Worm (Caenorhabditis elegans) whole organism, L3 larva: ENCODE data around the gene rpl-5.
A peak's percentile ranks its signal among the peaks of the same experiment; 100 is the strongest.

ENCODE experiments used
- R02D3.7 ChIP-seq: fragments of 150-350 bp; optimal IDR thresholded peaks from 2 replicates; lab custom pipeline; 2014; ENCODE audit warnings: missing biosample characterization, missing genetic modification characterization
- aly-2 ChIP-seq: fragments of 150-350 bp; optimal IDR thresholded peaks from 2 replicates; lab custom pipeline; 2014; ENCODE audit warnings: missing biosample characterization, missing genetic modification characterization
- ama-1 ChIP-seq: fragments of 150-350 bp; optimal IDR thresholded peaks from 2 replicates; lab custom pipeline; 2018
- ceh-16 ChIP-seq: sonication (generic microtip); optimal IDR thresholded peaks from 2 replicates; lab custom pipeline; 2017; ENCODE audit warnings: missing biosample characterization, missing genetic modification characterization
- ceh-28 ChIP-seq: fragments of 150-350 bp; optimal IDR thresholded peaks from 2 replicates; lab custom pipeline; 2014; ENCODE audit warnings: missing biosample characterization, missing genetic modification reagents, missing genetic modification characterization
- ceh-82 ChIP-seq: fragments of 150-350 bp; optimal IDR thresholded peaks from 2 replicates; lab custom pipeline; 2014; ENCODE audit warnings: missing biosample characterization, missing genetic modification characterization
- ceh-9 ChIP-seq: sonication (generic microtip); optimal IDR thresholded peaks from 2 replicates; lab custom pipeline; 2018; ENCODE audit warnings: missing biosample characterization, missing genetic modification characterization
- daf-12 ChIP-seq: fragments of 150-350 bp; optimal IDR thresholded peaks from 2 replicates; lab custom pipeline; 2014; ENCODE audit warnings: missing biosample characterization, missing genetic modification reagents, missing genetic modification characterization
- egl-27 ChIP-seq: sonication (generic microtip); optimal IDR thresholded peaks from 4 replicates; lab custom pipeline; 2017; ENCODE audit warnings: missing biosample characterization, missing genetic modification reagents, missing genetic modification characterization
- egl-5 ChIP-seq: fragments of 150-350 bp; optimal IDR thresholded peaks from 2 replicates; lab custom pipeline; 2017; ENCODE audit warnings: missing biosample characterization, missing genetic modification reagents, missing genetic modification characterization, inconsistent platforms
- elt-1 ChIP-seq: fragments of 150-350 bp; optimal IDR thresholded peaks from 2 replicates; lab custom pipeline; 2014; ENCODE audit warnings: missing biosample characterization, missing genetic modification characterization
- elt-2 ChIP-seq: sonication (generic microtip); optimal IDR thresholded peaks from 2 replicates; lab custom pipeline; 2016; ENCODE audit warnings: missing genetic modification reagents, mild to moderate bottlenecking, missing genetic modification characterization, missing compliant biosample characterization
- elt-3 ChIP-seq, 3 experiments: fragments of 150-350 bp in 1 of 3; sonication (generic microtip) in 2 of 3; optimal IDR thresholded peaks; 2 replicates in 2 of 3; 4 replicates in 1 of 3; lab custom pipeline; 2014 to 2017; ENCODE audit warnings: missing biosample characterization in 3 of 3, missing genetic modification characterization in 3 of 3
- fkh-10 ChIP-seq: sonication (generic microtip); optimal IDR thresholded peaks from 2 replicates; lab custom pipeline; 2017; ENCODE audit warnings: missing biosample characterization, missing genetic modification reagents, missing genetic modification characterization
- fkh-2 ChIP-seq: fragments of 150-350 bp; optimal IDR thresholded peaks from 2 replicates; lab custom pipeline; 2014; ENCODE audit warnings: missing biosample characterization, missing genetic modification reagents, missing genetic modification characterization
- jun-1 ChIP-seq: fragments of 150-350 bp; optimal IDR thresholded peaks from 2 replicates; lab custom pipeline; 2014; ENCODE audit warnings: missing biosample characterization, missing genetic modification reagents, missing genetic modification characterization
- lin-39 ChIP-seq: fragments of 150-350 bp; optimal IDR thresholded peaks from 2 replicates; lab custom pipeline; 2018; ENCODE audit warnings: missing biosample characterization, missing genetic modification reagents, missing genetic modification characterization
- lsy-12 ChIP-seq: sonication (generic microtip); optimal IDR thresholded peaks from 2 replicates; lab custom pipeline; 2016; ENCODE audit warnings: mild to moderate bottlenecking, missing genetic modification characterization, missing compliant biosample characterization
- mml-1 ChIP-seq: fragments of 150-350 bp; sonication (generic microtip); optimal IDR thresholded peaks from 3 replicates; lab custom pipeline; 2014; ENCODE audit warnings: missing biosample characterization, missing genetic modification characterization
- nfya-1 ChIP-seq: sonication (generic microtip); optimal IDR thresholded peaks from 2 replicates; lab custom pipeline; 2017; ENCODE audit warnings: missing genetic modification characterization, mild to moderate bottlenecking, missing compliant biosample characterization, antibody characterized with exemption, moderate library complexity; ENCODE audit not compliant: insufficient read depth
- nhr-11 ChIP-seq: fragments of 150-350 bp; optimal IDR thresholded peaks from 2 replicates; lab custom pipeline; 2014; ENCODE audit warnings: missing biosample characterization, missing genetic modification characterization
- nhr-12 ChIP-seq: fragments of 150-350 bp; optimal IDR thresholded peaks from 2 replicates; lab custom pipeline; 2014; ENCODE audit warnings: missing biosample characterization, missing genetic modification characterization
- nhr-23 ChIP-seq: fragments of 150-350 bp; optimal IDR thresholded peaks from 2 replicates; lab custom pipeline; 2014; ENCODE audit warnings: missing biosample characterization, missing genetic modification reagents, missing genetic modification characterization
- nhr-237 ChIP-seq: fragments of 150-350 bp; optimal IDR thresholded peaks from 2 replicates; lab custom pipeline; 2014; ENCODE audit warnings: missing biosample characterization, missing genetic modification characterization
- nhr-25 ChIP-seq: sonication (generic microtip); optimal IDR thresholded peaks from 2 replicates; lab custom pipeline; 2017; ENCODE audit warnings: missing biosample characterization, missing genetic modification characterization
- nhr-67 ChIP-seq: fragments of 150-350 bp; optimal IDR thresholded peaks from 2 replicates; lab custom pipeline; 2014; ENCODE audit warnings: missing biosample characterization, missing genetic modification characterization
- nhr-76 ChIP-seq: fragments of 150-350 bp; sonication (generic microtip); optimal IDR thresholded peaks from 5 replicates; lab custom pipeline; 2014; ENCODE audit warnings: missing biosample characterization, missing genetic modification characterization
- nhr-77 ChIP-seq: fragments of 150-350 bp; optimal IDR thresholded peaks from 2 replicates; lab custom pipeline; 2014; ENCODE audit warnings: missing biosample characterization, missing genetic modification characterization
- pha-4 ChIP-seq: fragments of 150-350 bp; optimal IDR thresholded peaks from 2 replicates; lab custom pipeline; 2014; ENCODE audit warnings: missing biosample characterization, missing genetic modification reagents, missing genetic modification characterization
- pqm-1 ChIP-seq: fragments of 150-350 bp; optimal IDR thresholded peaks from 2 replicates; lab custom pipeline; 2017; ENCODE audit warnings: missing biosample characterization, missing genetic modification characterization, inconsistent platforms
- tbx-2 ChIP-seq: sonication (generic microtip); optimal IDR thresholded peaks from 2 replicates; lab custom pipeline; 2016; ENCODE audit warnings: mild to moderate bottlenecking, missing genetic modification characterization, missing compliant biosample characterization
- unc-39 ChIP-seq: sonication (generic microtip); optimal IDR thresholded peaks from 4 replicates; lab custom pipeline; 2017; ENCODE audit warnings: missing biosample characterization, missing genetic modification characterization
- unc-62 ChIP-seq: fragments of 150-350 bp; sonication (generic microtip); optimal IDR thresholded peaks from 4 replicates; lab custom pipeline; 2014; ENCODE audit warnings: missing biosample characterization, missing genetic modification reagents, missing genetic modification characterization
- ztf-4 ChIP-seq: fragments of 150-350 bp; optimal IDR thresholded peaks from 2 replicates; lab custom pipeline; 2014; ENCODE audit warnings: missing biosample characterization, missing genetic modification characterization

rpl-5 gene

DNA sequence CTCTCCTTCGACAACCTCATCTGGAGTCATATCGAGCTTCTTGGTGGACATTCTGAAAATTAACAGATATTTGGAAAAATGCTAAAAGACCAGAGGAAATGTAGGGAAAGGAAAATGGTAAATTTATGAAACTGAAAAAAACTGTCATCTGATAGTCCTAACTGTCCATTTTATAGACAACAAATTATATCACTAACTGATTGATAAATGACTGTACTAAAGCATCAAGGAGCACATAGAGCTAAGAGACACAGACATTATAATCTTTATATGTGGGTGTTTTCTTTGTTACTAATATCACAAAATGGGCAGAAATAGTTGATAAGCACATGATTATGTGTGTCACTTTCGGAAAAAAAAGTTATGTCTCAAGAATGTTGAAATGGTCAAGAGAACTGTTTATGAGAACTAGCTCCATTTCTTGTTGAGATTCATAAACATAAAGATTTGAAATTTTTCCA is 2.9 kb upstream of the rpl-5 start, which contains the start of gene F54C9.3:
Gene F54C9.3, minus strand, starts transcription at position 51 of the 461 bp plus-strand sequence.
- no peak for TF ChIP-seq nhr-67 (tag; lab: Kevin White, UChicago)
- no peak for TF ChIP-seq lsy-12 (tag; lab: Kevin White, UChicago)
- no peak for TF ChIP-seq nhr-23 (tag; lab: Kevin White, UChicago)
- peak; percentile 55 for TF ChIP-seq jun-1
- TF ChIP-seq elt-3 (tag; optimal IDR thresholded peaks at IDR 0.05; lab: Kevin White, UChicago) = no peak
- TF ChIP-seq mml-1 (tag; lab: Kevin White, UChicago) = no peak
- no peak for TF ChIP-seq nhr-237 (tag; lab: Kevin White, UChicago)
- TF ChIP-seq fkh-10 (GFP tag; lab: Kevin White, UChicago) = no peak
- no peak for TF ChIP-seq elt-1 (tag; lab: Kevin White, UChicago)
- no peak for TF ChIP-seq egl-5 (tag; lab: Kevin White, UChicago)
- TF ChIP-seq pqm-1 (tag; lab: Kevin White, UChicago) = peak; percentile 98
- TF ChIP-seq elt-2 (tag; lab: Kevin White, UChicago) = peak; percentile 95
- no peak for TF ChIP-seq tbx-2
- no peak for TF ChIP-seq nfya-1 (tag; lab: Kevin White, UChicago)
- TF ChIP-seq pha-4 = peak; percentile 80

- no peak for TF ChIP-seq lsy-12 (tag; lab: Kevin White, UChicago)
- TF ChIP-seq ztf-4 = no peak
- no peak for TF ChIP-seq nhr-77 (tag; lab: Kevin White, UChicago)
- no peak for TF ChIP-seq mml-1 (tag; lab: Kevin White, UChicago)
- TF ChIP-seq aly-2 (tag; lab: Kevin White, UChicago) = no peak
- TF ChIP-seq nhr-11 = no peak
- no peak for TF ChIP-seq lin-39 (tag; lab: Kevin White, UChicago)
These were observed 1.3 kb upstream of the rpl-5 start for ce11 chrII:8568234-8568969.

- no peak for TF ChIP-seq egl-5 (tag; lab: Kevin White, UChicago)
- no peak for TF ChIP-seq nhr-67 (tag; lab: Kevin White, UChicago)
- TF ChIP-seq nhr-11 = no peak
- TF ChIP-seq unc-62 (GFP tag; lab: Kevin White, UChicago) = no peak
- no peak for TF ChIP-seq elt-1 (tag; lab: Kevin White, UChicago)
- TF ChIP-seq nhr-77 (tag; lab: Kevin White, UChicago) = no peak
- TF ChIP-seq pha-4 = no peak
- no peak for TF ChIP-seq nhr-25
- no peak for TF ChIP-seq mml-1 (tag; lab: Kevin White, UChicago)
- TF ChIP-seq fkh-2 (tag; lab: Kevin White, UChicago) = no peak
- TF ChIP-seq daf-12 (tag; lab: Kevin White, UChicago) = no peak
- no peak for TF ChIP-seq unc-39
- no peak for TF ChIP-seq ceh-82
- no peak for TF ChIP-seq egl-27 (tag; lab: Kevin White, UChicago)
- TF ChIP-seq ceh-16 (tag; lab: Kevin White, UChicago) = no peak
- TF ChIP-seq fkh-10 (GFP tag; lab: Kevin White, UChicago) = no peak
- no peak for TF ChIP-seq ceh-9 (tag; lab: Kevin White, UChicago)
- TF ChIP-seq R02D3.7 = no peak
- no peak for TF ChIP-seq ceh-28 (tag; lab: Kevin White, UChicago)
- TF ChIP-seq nhr-12 = no peak
These were observed 1.2 kb downstream of the rpl-5 start, which contains the start of gene bcs-1 for ce11 chrII:8570977-8571376. TSS of gene bcs-1 (plus strand) at chrII:8571085.

DNA sequence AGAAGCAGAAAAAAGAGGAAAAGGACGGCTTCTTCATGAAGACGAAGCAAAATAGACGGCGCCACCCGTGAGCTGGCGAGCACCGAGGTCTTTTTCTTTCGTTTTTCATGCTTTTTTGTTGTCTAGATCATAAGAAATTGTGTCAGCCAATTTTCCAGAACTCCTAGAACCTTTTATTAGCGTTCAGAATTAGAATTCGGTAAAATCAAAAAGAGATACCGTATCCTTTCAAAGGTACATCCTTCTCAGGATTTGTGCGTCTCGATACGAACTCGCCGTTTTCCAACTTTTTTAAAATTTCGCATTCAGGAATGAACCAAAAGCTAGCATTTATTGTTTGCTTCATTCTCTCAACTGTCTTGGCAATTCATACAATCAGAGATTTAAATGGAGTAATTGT is 3.3 kb downstream of the rpl-5 start, which contains the start of gene F54C9.7:
Gene F54C9.7, plus strand, starts transcription at position 301 of the 400 bp plus-strand sequence.
- TF ChIP-seq egl-27 (tag; lab: Kevin White, UChicago) = no peak
- no peak for TF ChIP-seq nhr-76 (tag; lab: Kevin White, UChicago)
- no peak for TF ChIP-seq unc-39

DNA sequence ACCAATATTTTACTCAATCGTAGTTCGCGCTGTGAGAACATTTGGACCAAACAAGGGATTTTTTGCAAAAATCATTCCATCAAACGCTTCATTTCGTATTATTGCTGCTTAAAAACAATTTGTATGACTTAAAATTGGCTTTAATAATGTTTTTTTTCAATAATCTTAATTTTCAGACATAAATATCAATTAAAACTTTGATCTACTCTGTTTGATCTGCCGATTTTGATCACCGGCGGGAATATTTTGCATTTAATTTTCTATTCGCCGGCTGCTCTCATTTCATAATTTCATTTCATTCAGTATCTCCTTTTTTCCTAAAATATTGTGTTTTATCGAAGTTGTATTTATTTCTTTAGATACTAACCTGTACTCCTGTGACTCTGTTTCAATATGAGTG is 5.5 kb downstream of the rpl-5 start, which contains the start of gene puf-5:
Gene puf-5, plus strand, starts transcription at position 358 of the 400 bp plus-strand sequence.
- no peak for TF ChIP-seq tbx-2
- no peak for TF ChIP-seq nhr-77 (tag; lab: Kevin White, UChicago)
- TF ChIP-seq R02D3.7 = no peak
- TF ChIP-seq ama-1 (lab: Kevin White, UChicago) = no peak
